Worm (Caenorhabditis elegans) whole organism, L3 larva: ENCODE data around the gene F38A5.8.

ENCODE experiments used
- ZK546.5 ChIP-seq: sonication (generic microtip); optimal IDR thresholded peaks from 2 replicates; lab custom pipeline; 2017; ENCODE audit warnings: missing biosample characterization, missing genetic modification characterization
- aly-2 ChIP-seq: fragments of 150-350 bp; optimal IDR thresholded peaks from 2 replicates; lab custom pipeline; 2014; ENCODE audit warnings: missing biosample characterization, missing genetic modification characterization
- ceh-16 ChIP-seq: sonication (generic microtip); optimal IDR thresholded peaks from 2 replicates; lab custom pipeline; 2017; ENCODE audit warnings: missing biosample characterization, missing genetic modification characterization
- ceh-28 ChIP-seq: fragments of 150-350 bp; optimal IDR thresholded peaks from 2 replicates; lab custom pipeline; 2014; ENCODE audit warnings: missing biosample characterization, missing genetic modification reagents, missing genetic modification characterization
- ceh-9 ChIP-seq: sonication (generic microtip); optimal IDR thresholded peaks from 2 replicates; lab custom pipeline; 2018; ENCODE audit warnings: missing biosample characterization, missing genetic modification characterization
- daf-12 ChIP-seq: fragments of 150-350 bp; optimal IDR thresholded peaks from 2 replicates; lab custom pipeline; 2014; ENCODE audit warnings: missing biosample characterization, missing genetic modification reagents, missing genetic modification characterization
- egl-27 ChIP-seq: sonication (generic microtip); optimal IDR thresholded peaks from 4 replicates; lab custom pipeline; 2017; ENCODE audit warnings: missing biosample characterization, missing genetic modification reagents, missing genetic modification characterization
- egl-5 ChIP-seq: fragments of 150-350 bp; optimal IDR thresholded peaks from 2 replicates; lab custom pipeline; 2017; ENCODE audit warnings: missing biosample characterization, missing genetic modification reagents, missing genetic modification characterization, inconsistent platforms
- elt-1 ChIP-seq: fragments of 150-350 bp; optimal IDR thresholded peaks from 2 replicates; lab custom pipeline; 2014; ENCODE audit warnings: missing biosample characterization, missing genetic modification characterization
- elt-2 ChIP-seq: sonication (generic microtip); optimal IDR thresholded peaks from 2 replicates; lab custom pipeline; 2016; ENCODE audit warnings: missing genetic modification reagents, mild to moderate bottlenecking, missing genetic modification characterization, missing compliant biosample characterization
- elt-3 ChIP-seq, 3 experiments: fragments of 150-350 bp in 1 of 3; sonication (generic microtip) in 2 of 3; optimal IDR thresholded peaks; 2 replicates in 2 of 3; 4 replicates in 1 of 3; lab custom pipeline; 2014 to 2017; ENCODE audit warnings: missing biosample characterization in 3 of 3, missing genetic modification characterization in 3 of 3
- eor-1 ChIP-seq, 2 experiments: fragments of 150-350 bp; optimal IDR thresholded peaks; 2 replicates each; lab custom pipeline; 2014 to 2018; ENCODE audit warnings: missing biosample characterization in 2 of 2, missing genetic modification characterization in 2 of 2
- fkh-10 ChIP-seq: sonication (generic microtip); optimal IDR thresholded peaks from 2 replicates; lab custom pipeline; 2017; ENCODE audit warnings: missing biosample characterization, missing genetic modification reagents, missing genetic modification characterization
- fos-1 ChIP-seq: fragments of 150-350 bp; optimal IDR thresholded peaks from 2 replicates; lab custom pipeline; 2014; ENCODE audit warnings: missing biosample characterization, missing genetic modification characterization
- jun-1 ChIP-seq: fragments of 150-350 bp; optimal IDR thresholded peaks from 2 replicates; lab custom pipeline; 2014; ENCODE audit warnings: missing biosample characterization, missing genetic modification reagents, missing genetic modification characterization
- lin-15B ChIP-seq: fragments of 150-350 bp; optimal IDR thresholded peaks from 2 replicates; lab custom pipeline; 2014; ENCODE audit warnings: missing biosample characterization, missing genetic modification characterization
- lsy-12 ChIP-seq: sonication (generic microtip); optimal IDR thresholded peaks from 2 replicates; lab custom pipeline; 2016; ENCODE audit warnings: mild to moderate bottlenecking, missing genetic modification characterization, missing compliant biosample characterization
- mml-1 ChIP-seq: fragments of 150-350 bp; sonication (generic microtip); optimal IDR thresholded peaks from 3 replicates; lab custom pipeline; 2014; ENCODE audit warnings: missing biosample characterization, missing genetic modification characterization
- nfya-1 ChIP-seq: sonication (generic microtip); optimal IDR thresholded peaks from 2 replicates; lab custom pipeline; 2017; ENCODE audit warnings: missing genetic modification characterization, mild to moderate bottlenecking, missing compliant biosample characterization, antibody characterized with exemption, moderate library complexity; ENCODE audit not compliant: insufficient read depth
- nhr-11 ChIP-seq: fragments of 150-350 bp; optimal IDR thresholded peaks from 2 replicates; lab custom pipeline; 2014; ENCODE audit warnings: missing biosample characterization, missing genetic modification characterization
- nhr-12 ChIP-seq: fragments of 150-350 bp; optimal IDR thresholded peaks from 2 replicates; lab custom pipeline; 2014; ENCODE audit warnings: missing biosample characterization, missing genetic modification characterization
- nhr-23 ChIP-seq: fragments of 150-350 bp; optimal IDR thresholded peaks from 2 replicates; lab custom pipeline; 2014; ENCODE audit warnings: missing biosample characterization, missing genetic modification reagents, missing genetic modification characterization
- nhr-237 ChIP-seq: fragments of 150-350 bp; optimal IDR thresholded peaks from 2 replicates; lab custom pipeline; 2014; ENCODE audit warnings: missing biosample characterization, missing genetic modification characterization
- nhr-25 ChIP-seq: sonication (generic microtip); optimal IDR thresholded peaks from 2 replicates; lab custom pipeline; 2017; ENCODE audit warnings: missing biosample characterization, missing genetic modification characterization
- nhr-28 ChIP-seq: fragments of 150-350 bp; optimal IDR thresholded peaks from 2 replicates; lab custom pipeline; 2014; ENCODE audit warnings: missing biosample characterization, missing genetic modification characterization
- nhr-43 ChIP-seq: sonication (generic microtip); optimal IDR thresholded peaks from 2 replicates; lab custom pipeline; 2016; ENCODE audit warnings: mild to moderate bottlenecking, missing genetic modification characterization, missing compliant biosample characterization; ENCODE audit not compliant: poor library complexity, severe bottlenecking
- nhr-76 ChIP-seq: fragments of 150-350 bp; sonication (generic microtip); optimal IDR thresholded peaks from 5 replicates; lab custom pipeline; 2014; ENCODE audit warnings: missing biosample characterization, missing genetic modification characterization
- nhr-77 ChIP-seq: fragments of 150-350 bp; optimal IDR thresholded peaks from 2 replicates; lab custom pipeline; 2014; ENCODE audit warnings: missing biosample characterization, missing genetic modification characterization
- pha-4 ChIP-seq: fragments of 150-350 bp; optimal IDR thresholded peaks from 2 replicates; lab custom pipeline; 2014; ENCODE audit warnings: missing biosample characterization, missing genetic modification reagents, missing genetic modification characterization
- pqm-1 ChIP-seq: fragments of 150-350 bp; optimal IDR thresholded peaks from 2 replicates; lab custom pipeline; 2017; ENCODE audit warnings: missing biosample characterization, missing genetic modification characterization, inconsistent platforms
- sea-2 ChIP-seq: fragments of 150-350 bp; sonication (generic microtip); optimal IDR thresholded peaks from 4 replicates; lab custom pipeline; 2014; ENCODE audit warnings: missing biosample characterization, missing genetic modification reagents, missing genetic modification characterization
- skn-1 ChIP-seq: fragments of 150-350 bp; optimal IDR thresholded peaks from 2 replicates; lab custom pipeline; 2014; ENCODE audit warnings: missing biosample characterization, missing genetic modification characterization
- snpc-4 ChIP-seq: fragments of 150-350 bp; optimal IDR thresholded peaks from 2 replicates; lab custom pipeline; 2014; ENCODE audit warnings: missing biosample characterization, missing genetic modification characterization
- tbx-2 ChIP-seq: sonication (generic microtip); optimal IDR thresholded peaks from 2 replicates; lab custom pipeline; 2016; ENCODE audit warnings: mild to moderate bottlenecking, missing genetic modification characterization, missing compliant biosample characterization
- unc-39 ChIP-seq: sonication (generic microtip); optimal IDR thresholded peaks from 4 replicates; lab custom pipeline; 2017; ENCODE audit warnings: missing biosample characterization, missing genetic modification characterization
- unc-62 ChIP-seq: fragments of 150-350 bp; sonication (generic microtip); optimal IDR thresholded peaks from 4 replicates; lab custom pipeline; 2014; ENCODE audit warnings: missing biosample characterization, missing genetic modification reagents, missing genetic modification characterization
- ztf-11 ChIP-seq: fragments of 150-350 bp; optimal IDR thresholded peaks from 2 replicates; lab custom pipeline; 2014; ENCODE audit warnings: missing biosample characterization, missing genetic modification characterization

F38A5.8 gene

ce11 chrIV:6599447-6599846 is at the start of gene F38A5.8:
Gene F38A5.8 (plus strand): TSS chrIV:6599747.
- TF ChIP-seq ceh-9 (tag; lab: Kevin White, UChicago) (no peak), lsy-12 (tag; lab: Kevin White, UChicago) (no peak), ceh-16 (tag; lab: Kevin White, UChicago) (no peak), nhr-76 (no peak), elt-2 (no peak), daf-12 (tag; lab: Kevin White, UChicago) (no peak), skn-1 (tag; lab: Kevin White, UChicago) (no peak), eor-1 (tag; optimal IDR thresholded peaks at IDR 0.05; lab: Kevin White, UChicago) (no peak), unc-62 (GFP tag; lab: Kevin White, UChicago) (no peak), unc-39 (no peak)

ce11 chrIV:6552036-6552435 is 47.5 kb upstream of the F38A5.8 start:
- TF ChIP-seq nfya-1 (tag; lab: Kevin White, UChicago), result no peak
- TF ChIP-seq jun-1 (tag; lab: Kevin White, UChicago), result no peak
- TF ChIP-seq nhr-43 (tag; lab: Kevin White, UChicago), result peak; percentile 27
- no peak for TF ChIP-seq lin-15B (tag; lab: Kevin White, UChicago)
- peak; percentile 23 for TF ChIP-seq elt-2
- no peak for TF ChIP-seq nhr-23 (tag; lab: Kevin White, UChicago)

ce11 chrIV:6554865-6555264 is 44.7 kb upstream of the F38A5.8 start:
- TF ChIP-seq elt-3 (tag; optimal IDR thresholded peaks at IDR 0.05; lab: Kevin White, UChicago), result peak in 2 of 3 experiments; percentile 68 to 91
- no peak for TF ChIP-seq eor-1 (tag; optimal IDR thresholded peaks at IDR 0.05; lab: Kevin White, UChicago)
- TF ChIP-seq sea-2 (GFP tag; lab: Kevin White, UChicago), result no peak
- TF ChIP-seq unc-39, result no peak
- TF ChIP-seq daf-12 (tag; lab: Kevin White, UChicago), result no peak
- no peak for TF ChIP-seq nhr-76
- no peak for TF ChIP-seq nhr-43 (tag; lab: Kevin White, UChicago)
- TF ChIP-seq nhr-11 (tag; lab: Kevin White, UChicago), result no peak
- TF ChIP-seq aly-2 (tag; lab: Kevin White, UChicago), result no peak
- no peak for TF ChIP-seq nhr-77 (tag; lab: Kevin White, UChicago)
- TF ChIP-seq egl-27 (tag; lab: Kevin White, UChicago), result no peak
- TF ChIP-seq nhr-25, result no peak
- no peak for TF ChIP-seq ceh-9 (tag; lab: Kevin White, UChicago)
- no peak for TF ChIP-seq snpc-4 (tag; lab: Kevin White, UChicago)
- peak; percentile 88 for TF ChIP-seq pqm-1 (tag; lab: Kevin White, UChicago)
- TF ChIP-seq nhr-237, result no peak
- no peak for TF ChIP-seq unc-62 (GFP tag; lab: Kevin White, UChicago)
- no peak for TF ChIP-seq lin-15B (tag; lab: Kevin White, UChicago)
- peak; percentile 29 for TF ChIP-seq jun-1 (tag; lab: Kevin White, UChicago)
- no peak for TF ChIP-seq ZK546.5 (tag; lab: Kevin White, UChicago)
- peak; percentile 33 for TF ChIP-seq pha-4 (tag; lab: Kevin White, UChicago)
- TF ChIP-seq tbx-2 (tag; lab: Kevin White, UChicago), result no peak
- TF ChIP-seq ceh-28, result no peak
- TF ChIP-seq fos-1, result no peak
- no peak for TF ChIP-seq fkh-10
- TF ChIP-seq elt-2, result peak; percentile 95
- TF ChIP-seq mml-1 (tag; lab: Kevin White, UChicago), result no peak
- no peak for TF ChIP-seq lsy-12 (tag; lab: Kevin White, UChicago)
- no peak for TF ChIP-seq elt-1 (tag; lab: Kevin White, UChicago)
- TF ChIP-seq nhr-28 (tag; lab: Kevin White, UChicago), result no peak
- no peak for TF ChIP-seq nhr-12 (tag; lab: Kevin White, UChicago)
- no peak for TF ChIP-seq ztf-11 (tag; lab: Kevin White, UChicago)
- TF ChIP-seq egl-5 (tag; lab: Kevin White, UChicago), result no peak
